Worm (Caenorhabditis elegans) whole organism, young adult: ENCODE measurements around the gene etr-1.

Source experiments
- B0019.2 ChIP-seq: fragments of 200-800 bp; sonication (Bioruptor generic); conservative IDR thresholded peaks from 2 replicates; pipeline ENCODE4 v1.3.6; 2022; ENCODE audit warnings: missing genetic modification reagents, missing genetic modification characterization, missing compliant biosample characterization
- B0261.1 ChIP-seq: sonication (generic microtip); optimal IDR thresholded peaks from 2 replicates; lab custom pipeline; 2016; ENCODE audit warnings: mild to moderate bottlenecking, missing genetic modification characterization, moderate library complexity, missing compliant biosample characterization
- C06A6.2 ChIP-seq: fragments of 200-800 bp; sonication (Bioruptor generic); conservative IDR thresholded peaks from 2 replicates; pipeline ENCODE4 v1.3.6; 2022; ENCODE audit warnings: missing genetic modification characterization, missing compliant biosample characterization
- C17E4.6 ChIP-seq: fragments of 200-800 bp; sonication (Bioruptor generic); IDR thresholded peaks from 2 replicates; pipeline ENCODE4 v1.3.6; 2022; ENCODE audit warnings: missing genetic modification reagents, missing genetic modification characterization, missing compliant biosample characterization
- F22D6.2 ChIP-seq: sonication (generic microtip); optimal IDR thresholded peaks from 2 replicates; lab custom pipeline; 2016; ENCODE audit warnings: mild to moderate bottlenecking, missing genetic modification characterization, missing compliant biosample characterization
- F37B4.10 ChIP-seq: fragments of 200-800 bp; sonication (Bioruptor generic); IDR thresholded peaks from 2 replicates; pipeline ENCODE4 v1.3.6; 2022; ENCODE audit warnings: missing genetic modification characterization, missing compliant biosample characterization
- F39B2.1 ChIP-seq: fragments of 200-800 bp; sonication (Bioruptor generic); IDR thresholded peaks from 2 replicates; pipeline ENCODE4 v1.3.6; 2022; ENCODE audit warnings: missing genetic modification reagents, missing genetic modification characterization, missing compliant biosample characterization
- F57C9.4 ChIP-seq: sonication (generic microtip); optimal IDR thresholded peaks from 2 replicates; lab custom pipeline; 2017; ENCODE audit warnings: mild to moderate bottlenecking, missing genetic modification characterization, missing compliant biosample characterization
- T07F8.4 ChIP-seq: sonication (generic microtip); optimal IDR thresholded peaks from 2 replicates; lab custom pipeline; 2016; ENCODE audit warnings: mild to moderate bottlenecking, missing genetic modification characterization, moderate library complexity, missing compliant biosample characterization
- T26A5.8 ChIP-seq: sonication (generic microtip); optimal IDR thresholded peaks from 2 replicates; lab custom pipeline; 2016; ENCODE audit warnings: missing genetic modification characterization, missing compliant biosample characterization
- Y56A3A.18 ChIP-seq: fragments of 200-800 bp; sonication (Bioruptor generic); IDR thresholded peaks from 2 replicates; pipeline ENCODE4 v1.3.6; 2022; ENCODE audit warnings: missing genetic modification reagents, missing genetic modification characterization, missing compliant biosample characterization
- Y67H2A.10 ChIP-seq: fragments of 200-800 bp; sonication (Bioruptor generic); conservative IDR thresholded peaks from 2 replicates; pipeline ENCODE4 v1.3.6; 2022; ENCODE audit warnings: missing genetic modification reagents, missing genetic modification characterization, missing compliant biosample characterization
- ZK185.1 ChIP-seq: sonication (generic microtip); optimal IDR thresholded peaks from 2 replicates; lab custom pipeline; 2016; ENCODE audit warnings: mild to moderate bottlenecking, missing genetic modification characterization, missing compliant biosample characterization; ENCODE audit not compliant: poor library complexity, severe bottlenecking
- akir-1 ChIP-seq: fragments of 200-800 bp; sonication (Bioruptor generic); optimal IDR thresholded peaks from 2 replicates; lab custom pipeline; 2018; ENCODE audit warnings: mild to moderate bottlenecking, missing genetic modification characterization, moderate library complexity, missing compliant biosample characterization
- athp-1 ChIP-seq: sonication (generic microtip); optimal IDR thresholded peaks from 2 replicates; lab custom pipeline; 2017; ENCODE audit warnings: mild to moderate bottlenecking, missing genetic modification characterization, missing compliant biosample characterization
- attf-3 ChIP-seq: fragments of 200-800 bp; sonication (Bioruptor generic); conservative IDR thresholded peaks from 2 replicates; pipeline ENCODE4 v1.3.6; 2022; ENCODE audit warnings: missing genetic modification reagents, missing genetic modification characterization, missing compliant biosample characterization
- attf-5 ChIP-seq: fragments of 200-800 bp; sonication (Bioruptor generic); optimal IDR thresholded peaks from 2 replicates; lab custom pipeline; 2018; ENCODE audit warnings: mild to moderate bottlenecking, missing genetic modification characterization, missing compliant biosample characterization
- attf-6 ChIP-seq: fragments of 200-800 bp; sonication (Bioruptor generic); IDR thresholded peaks from 2 replicates; pipeline ENCODE4 v1.3.6; 2022; ENCODE audit warnings: missing genetic modification reagents, missing genetic modification characterization, missing compliant biosample characterization
- bed-2 ChIP-seq: fragments of 200-800 bp; sonication (Bioruptor generic); IDR thresholded peaks from 2 replicates; pipeline ENCODE4 v1.3.6; 2022; ENCODE audit warnings: missing genetic modification reagents, missing genetic modification characterization, missing compliant biosample characterization
- cebp-1 ChIP-seq, 2 experiments: fragments of 200-800 bp in 1 of 2; sonication (Bioruptor generic) in 1 of 2; sonication (generic microtip) in 1 of 2; IDR thresholded peaks in 1 of 2; optimal IDR thresholded peaks in 1 of 2; 2 replicates each; pipeline versions ENCODE4 v1.3.6 to Lab custom; 2017 to 2022; ENCODE audit warnings: missing compliant biosample characterization in 2 of 2, missing genetic modification characterization in 2 of 2, mild to moderate bottlenecking in 1 of 2, missing genetic modification reagents in 1 of 2, moderate library complexity in 1 of 2
- cebp-2 ChIP-seq: fragments of 200-800 bp; sonication (Bioruptor generic); IDR thresholded peaks from 2 replicates; pipeline ENCODE4 v1.3.6; 2022; ENCODE audit warnings: missing genetic modification characterization, missing compliant biosample characterization
- ceh-100 ChIP-seq: fragments of 200-800 bp; sonication (Bioruptor generic); IDR thresholded peaks from 2 replicates; pipeline ENCODE4 v1.3.6; 2022; ENCODE audit warnings: missing genetic modification reagents, missing genetic modification characterization, missing compliant biosample characterization
- ceh-40 ChIP-seq: fragments of 200-800 bp; sonication (Bioruptor generic); IDR thresholded peaks from 2 replicates; pipeline ENCODE4 v1.3.6; 2022; ENCODE audit warnings: missing genetic modification characterization, missing compliant biosample characterization
- ceh-58 ChIP-seq: fragments of 200-800 bp; sonication (Bioruptor generic); IDR thresholded peaks from 2 replicates; pipeline ENCODE4 v1.3.6; 2022; ENCODE audit warnings: missing genetic modification characterization, missing compliant biosample characterization
- ceh-91 ChIP-seq: fragments of 200-800 bp; sonication (Bioruptor generic); IDR thresholded peaks from 2 replicates; pipeline ENCODE4 v1.3.6; 2022; ENCODE audit warnings: missing genetic modification reagents, missing genetic modification characterization, missing compliant biosample characterization
- die-1 ChIP-seq: sonication (generic microtip); optimal IDR thresholded peaks from 2 replicates; lab custom pipeline; 2016; ENCODE audit warnings: missing genotype, mild to moderate bottlenecking, missing genetic modification characterization, missing compliant biosample characterization
- dox-1 ChIP-seq: fragments of 200-800 bp; sonication (Bioruptor generic); IDR thresholded peaks from 2 replicates; pipeline ENCODE4 v1.3.6; 2022; ENCODE audit warnings: missing genetic modification reagents, missing genetic modification characterization, missing compliant biosample characterization
- ekl-4 ChIP-seq: fragments of 200-800 bp; sonication (Bioruptor generic); IDR thresholded peaks from 2 replicates; pipeline ENCODE4 v1.3.6; 2022; ENCODE audit warnings: missing genetic modification reagents, missing genetic modification characterization, missing compliant biosample characterization
- gei-17 ChIP-seq: fragments of 200-800 bp; sonication (Bioruptor generic); optimal IDR thresholded peaks from 2 replicates; lab custom pipeline; 2018; ENCODE audit warnings: mild to moderate bottlenecking, missing genetic modification characterization, missing compliant biosample characterization
- him-1 ChIP-seq: sonication (generic microtip); optimal IDR thresholded peaks from 2 replicates; lab custom pipeline; 2016; ENCODE audit warnings: missing genotype, missing genetic modification reagents, missing genetic modification characterization, missing compliant biosample characterization
- hlh-12 ChIP-seq: sonication (generic microtip); optimal IDR thresholded peaks from 2 replicates; lab custom pipeline; 2016; ENCODE audit warnings: missing genetic modification characterization, missing compliant biosample characterization
- hmg-1.2 ChIP-seq: fragments of 200-800 bp; sonication (Bioruptor generic); IDR thresholded peaks from 2 replicates; pipeline ENCODE4 v1.3.6; 2022; ENCODE audit warnings: missing genetic modification reagents, missing genetic modification characterization, missing compliant biosample characterization
- lin-26 ChIP-seq: fragments of 200-800 bp; sonication (Bioruptor generic); IDR thresholded peaks from 2 replicates; pipeline ENCODE4 v1.3.6; 2022; ENCODE audit warnings: missing genetic modification reagents, missing genetic modification characterization, missing compliant biosample characterization
- madf-10 ChIP-seq: sonication (generic microtip); optimal IDR thresholded peaks from 2 replicates; lab custom pipeline; 2016; ENCODE audit warnings: mild to moderate bottlenecking, missing genetic modification characterization, missing compliant biosample characterization
- mes-4 ChIP-seq: sonication (generic microtip); optimal IDR thresholded peaks from 2 replicates; lab custom pipeline; 2016; ENCODE audit warnings: missing genotype, missing genetic modification characterization, missing compliant biosample characterization
- nfyb-1 ChIP-seq: fragments of 200-800 bp; sonication (Bioruptor generic); IDR thresholded peaks from 2 replicates; pipeline ENCODE4 v1.3.6; 2022; ENCODE audit warnings: missing genetic modification reagents, missing genetic modification characterization, missing compliant biosample characterization
- nhr-80 ChIP-seq: sonication (generic microtip); optimal IDR thresholded peaks from 2 replicates; lab custom pipeline; 2016; ENCODE audit warnings: missing genetic modification characterization, missing compliant biosample characterization
- pbrm-1 ChIP-seq: fragments of 200-800 bp; sonication (Bioruptor generic); IDR thresholded peaks from 2 replicates; pipeline ENCODE4 v1.3.6; 2022; ENCODE audit warnings: missing genetic modification reagents, missing genetic modification characterization, missing compliant biosample characterization
- rpc-1 ChIP-seq, 2 experiments: fragments of 150-350 bp in 1 of 2; sonication (generic microtip) in 1 of 2; optimal IDR thresholded peaks; 2 replicates each; lab custom pipeline; 2014 to 2018; ENCODE audit warnings: missing biosample characterization in 1 of 2, missing genetic modification characterization in 1 of 2, missing genetic modification reagents in 1 of 2, missing genotype in 1 of 2
- snpc-1.1 ChIP-seq: sonication (generic microtip); optimal IDR thresholded peaks from 2 replicates; lab custom pipeline; 2017; ENCODE audit warnings: missing genetic modification characterization, mild to moderate bottlenecking, missing compliant biosample characterization, antibody characterized with exemption, moderate library complexity, missing genotype, missing genetic modification reagents; ENCODE audit not compliant: insufficient read depth
- snpc-4 ChIP-seq, 5 experiments: fragments of 150-350 bp in 1 of 5; sonication (generic microtip) in 4 of 5; optimal IDR thresholded peaks; 2 replicates each; lab custom pipeline; 2014 to 2018; ENCODE audit warnings: missing genetic modification characterization in 5 of 5, missing biosample characterization in 3 of 5, antibody characterized with exemption in 2 of 5, mild to moderate bottlenecking in 2 of 5, missing compliant biosample characterization in 2 of 5, missing genotype in 2 of 5, moderate library complexity in 2 of 5, missing genetic modification reagents in 1 of 5
- sptf-2 ChIP-seq: fragments of 200-800 bp; sonication (Bioruptor generic); optimal IDR thresholded peaks from 2 replicates; lab custom pipeline; 2018; ENCODE audit warnings: mild to moderate bottlenecking, missing genetic modification characterization, missing compliant biosample characterization
- zim-3 ChIP-seq: sonication (generic microtip); optimal IDR thresholded peaks from 2 replicates; lab custom pipeline; 2017; ENCODE audit warnings: mild to moderate bottlenecking, missing genetic modification characterization, moderate library complexity, missing compliant biosample characterization
- ztf-3 ChIP-seq: fragments of 200-800 bp; sonication (Bioruptor generic); optimal IDR thresholded peaks from 2 replicates; lab custom pipeline; 2018; ENCODE audit warnings: mild to moderate bottlenecking, missing genetic modification characterization, missing compliant biosample characterization

The etr-1 gene

DNA sequence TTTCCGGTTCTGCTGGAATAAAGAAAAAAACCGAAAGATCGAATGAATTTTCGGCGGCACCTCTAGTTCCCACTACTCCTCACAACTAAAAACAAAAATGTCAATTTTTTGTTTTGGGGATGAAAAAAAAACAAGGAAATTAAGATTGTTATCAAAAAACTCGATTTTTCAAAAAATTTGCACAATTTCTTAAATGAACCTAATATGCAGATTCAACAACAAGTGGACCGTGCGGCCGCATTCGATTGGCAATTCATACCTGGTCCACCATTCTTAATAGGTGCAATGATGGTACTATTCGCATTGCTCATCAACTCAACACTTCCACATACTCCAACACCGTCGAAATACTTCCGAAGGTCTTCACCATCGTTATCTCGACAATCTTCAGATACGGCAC lies 10.7 kb upstream of the etr-1 start:
- TF ChIP-seq Y56A3A.18 (GFP tag; lab: Robert Waterston, UW) (no peak), cebp-2 (GFP tag; lab: Robert Waterston, UW) (no peak), F37B4.10 (GFP tag; lab: Robert Waterston, UW) (no peak), cebp-1 (GFP tag; IDR thresholded peaks at IDR 0.05; lab: Robert Waterston, UW) (no peak), cebp-1 (tag; optimal IDR thresholded peaks at IDR 0.05; lab: Kevin White, UChicago) (no peak), F57C9.4 (tag; lab: Kevin White, UChicago) (no peak), F39B2.1 (GFP tag; lab: Robert Waterston, UW) (no peak), pbrm-1 (GFP tag; lab: Robert Waterston, UW) (no peak), him-1 (tag; lab: Kevin White, UChicago) (no peak), C06A6.2 (GFP tag; lab: Robert Waterston, UW) (no peak), C17E4.6 (GFP tag; lab: Robert Waterston, UW) (no peak), rpc-1 (optimal IDR thresholded peaks at IDR 0.05; lab: Kevin White, UChicago) (no peak), rpc-1 (tag; optimal IDR thresholded peaks at IDR 0.05; lab: Kevin White, UChicago) (no peak), snpc-4 (GFP tag; optimal IDR thresholded peaks at IDR 0.05; lab: Kevin White, UChicago) (no peak), snpc-4 (tag; optimal IDR thresholded peaks at IDR 0.05; lab: Kevin White, UChicago) (no peak), bed-2 (no peak), ztf-3 (GFP tag; lab: Kevin White, UChicago) (no peak), lin-26 (GFP tag; lab: Robert Waterston, UW) (no peak)

DNA sequence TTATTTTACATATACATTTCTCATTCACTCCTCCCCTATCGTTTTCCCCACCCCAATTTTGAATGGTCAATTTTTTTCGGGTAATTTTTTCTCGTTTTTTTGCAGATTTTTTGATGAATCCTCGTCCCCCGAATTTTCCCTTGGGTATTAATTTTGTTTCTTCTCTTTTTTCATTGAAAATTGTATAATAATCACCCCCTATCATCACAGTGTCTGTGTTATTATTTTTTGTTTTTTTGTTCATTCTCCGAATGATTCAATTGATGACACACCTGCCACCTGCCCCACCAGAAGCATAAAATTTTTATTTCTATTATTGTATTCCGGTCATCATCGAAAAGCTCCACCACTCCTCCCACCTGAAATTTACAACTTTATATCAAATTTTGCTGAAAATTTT lies 9.9 kb upstream of the etr-1 start, which contains the start of gene T25D3.3:
Gene T25D3.3 (plus strand): TSS at position 301 of the 400 bp plus-strand sequence.
- TF ChIP-seq ekl-4 (no peak), hlh-12 (tag; lab: Kevin White, UChicago) (no peak), attf-3 (GFP tag; lab: Robert Waterston, UW) (no peak), F22D6.2 (tag; lab: Kevin White, UChicago) (no peak), lin-26 (GFP tag; lab: Robert Waterston, UW) (no peak), B0261.1 (tag; lab: Kevin White, UChicago) (no peak), B0019.2 (GFP tag; lab: Robert Waterston, UW) (no peak), nfyb-1 (GFP tag; lab: Robert Waterston, UW) (no peak), akir-1 (GFP tag; lab: Kevin White, UChicago) (no peak), dox-1 (GFP tag; lab: Robert Waterston, UW) (no peak), nhr-80 (tag; lab: Kevin White, UChicago) (no peak), T07F8.4 (tag; lab: Kevin White, UChicago) (no peak)

DNA sequence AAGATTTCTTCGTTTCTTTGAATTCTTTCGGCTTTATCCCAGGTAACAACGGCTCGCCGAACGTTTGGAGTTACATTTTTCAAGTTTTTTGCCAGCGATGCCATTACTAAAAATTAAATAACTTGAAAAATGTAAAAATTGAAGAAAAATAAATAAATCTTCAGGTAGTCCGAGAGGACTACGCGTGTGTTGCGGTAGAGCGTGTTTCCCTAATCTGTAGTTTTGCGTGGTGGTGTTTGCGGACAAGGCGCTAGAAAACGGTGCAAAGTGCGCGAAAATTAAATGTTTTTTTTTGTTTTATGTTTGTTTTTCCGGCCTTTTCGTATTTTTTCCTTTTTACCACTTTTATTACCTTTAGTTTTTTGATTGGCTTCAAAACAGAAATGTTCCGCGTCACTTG lies 6.3 kb upstream of the etr-1 start, which contains the start of gene mrpl-28:
Gene mrpl-28 (minus strand): TSS at position 106 of the 400 bp plus-strand sequence.
- TF ChIP-seq ceh-91 (GFP tag; lab: Robert Waterston, UW) (peak; percentile 35; the same call in 1 of the 2 replicates), T26A5.8 (tag; lab: Kevin White, UChicago) (no peak), nfyb-1 (GFP tag; lab: Robert Waterston, UW) (peak; percentile 81), Y67H2A.10 (GFP tag; lab: Robert Waterston, UW) (0 out of 2 replicates have a peak, but pooled peaks have one; percentile 15), nhr-80 (tag; lab: Kevin White, UChicago) (peak; percentile 6), ceh-58 (GFP tag; lab: Robert Waterston, UW) (no peak), him-1 (tag; lab: Kevin White, UChicago) (peak; percentile 12), attf-6 (no peak), pbrm-1 (GFP tag; lab: Robert Waterston, UW) (peak; percentile 89), ceh-100 (peak; percentile 76), athp-1 (tag; lab: Kevin White, UChicago) (peak; percentile 80), madf-10 (tag; lab: Kevin White, UChicago) (peak; percentile 50), C17E4.6 (GFP tag; lab: Robert Waterston, UW) (no peak), mes-4 (no peak), ZK185.1 (tag; lab: Kevin White, UChicago) (peak; percentile 41), gei-17 (GFP tag; lab: Kevin White, UChicago) (peak; percentile 32), sptf-2 (GFP tag; lab: Kevin White, UChicago) (no peak), zim-3 (tag; lab: Kevin White, UChicago) (peak; percentile 56), ceh-40 (GFP tag; lab: Robert Waterston, UW) (no peak), snpc-1.1 (tag; lab: Kevin White, UChicago) (no peak), die-1 (no peak), lin-26 (GFP tag; lab: Robert Waterston, UW) (no peak), hmg-1.2 (GFP tag; lab: Robert Waterston, UW) (peak; percentile 64), attf-5 (GFP tag; lab: Kevin White, UChicago) (peak; percentile 67), C06A6.2 (GFP tag; lab: Robert Waterston, UW) (no peak)
